Worm (Caenorhabditis elegans): ENCODE data around the gene dyf-2.
A peak's percentile ranks its signal among the peaks of the same experiment; 100 is the strongest.

dyf-2 gene

ce11 chrIII:13710666-13711065 lies 24.4 kb upstream of the dyf-2 start:
- TF ChIP-seq ztf-29 (GFP tag; IDR thresholded peaks at IDR 0.05) (no peak), flt-1 (GFP tag; IDR thresholded peaks at IDR 0.05) (peak; percentile 30; the same call in 1 of the 2 replicates)

- no peak for TF ChIP-seq flt-1 (GFP tag; IDR thresholded peaks at IDR 0.05)
- no peak for TF ChIP-seq ztf-29 (GFP tag; IDR thresholded peaks at IDR 0.05)
- no peak for TF ChIP-seq tab-1 (GFP tag; IDR thresholded peaks at IDR 0.05)
- TF ChIP-seq T22C8.4 (GFP tag; IDR thresholded peaks at IDR 0.05): no peak
These were observed 22.9 kb upstream of the dyf-2 start for ce11 chrIII:13709122-13709521.

ce11 chrIII:13708415-13708814 lies 22.2 kb upstream of the dyf-2 start:
- TF ChIP-seq tab-1 (GFP tag; IDR thresholded peaks at IDR 0.05): no peak
- no peak for TF ChIP-seq med-1 (GFP tag; optimal IDR thresholded peaks at IDR 0.05; ENCODE audit: insufficient read depth)
- no peak for TF ChIP-seq ztf-23 (GFP tag; IDR thresholded peaks at IDR 0.05)

ce11 chrIII:13701691-13702090 lies 15.4 kb upstream of the dyf-2 start, which contains the start of gene lit-1:
Gene lit-1 (plus strand): TSS chrIII:13701991.
- TF ChIP-seq flt-1 (GFP tag; IDR thresholded peaks at IDR 0.05): no peak
- no peak for TF ChIP-seq ztf-23 (GFP tag; IDR thresholded peaks at IDR 0.05)
- no peak for TF ChIP-seq ref-1 (GFP tag; conservative IDR thresholded peaks at IDR 0.05)
- TF ChIP-seq klf-2 (GFP tag; conservative IDR thresholded peaks at IDR 0.05): no peak
- TF ChIP-seq ztf-29 (GFP tag; IDR thresholded peaks at IDR 0.05): no peak
- no peak for TF ChIP-seq T22C8.4 (GFP tag; IDR thresholded peaks at IDR 0.05)
- TF ChIP-seq tab-1 (GFP tag; IDR thresholded peaks at IDR 0.05): no peak
- TF ChIP-seq med-1 (GFP tag; optimal IDR thresholded peaks at IDR 0.05; ENCODE audit: insufficient read depth): no peak
- no peak for TF ChIP-seq cog-1 (tag; optimal IDR thresholded peaks at IDR 0.05)

- TF ChIP-seq med-1 (GFP tag; optimal IDR thresholded peaks at IDR 0.05; ENCODE audit: insufficient read depth) (no peak), tab-1 (GFP tag; IDR thresholded peaks at IDR 0.05) (no peak), T22C8.4 (GFP tag; IDR thresholded peaks at IDR 0.05) (no peak), klf-2 (GFP tag; conservative IDR thresholded peaks at IDR 0.05) (no peak), ztf-23 (GFP tag; IDR thresholded peaks at IDR 0.05) (no peak), ref-1 (GFP tag; conservative IDR thresholded peaks at IDR 0.05) (no peak), cog-1 (tag; optimal IDR thresholded peaks at IDR 0.05) (no peak), ztf-29 (GFP tag; IDR thresholded peaks at IDR 0.05) (no peak), flt-1 (GFP tag; IDR thresholded peaks at IDR 0.05) (no peak)
These were observed 11.6 kb upstream of the dyf-2 start for ce11 chrIII:13697822-13698221.

- TF ChIP-seq cog-1 (tag; optimal IDR thresholded peaks at IDR 0.05) (no peak), ref-1 (GFP tag; conservative IDR thresholded peaks at IDR 0.05) (no peak), med-1 (GFP tag; optimal IDR thresholded peaks at IDR 0.05; ENCODE audit: insufficient read depth) (no peak), ztf-23 (GFP tag; IDR thresholded peaks at IDR 0.05) (no peak), tab-1 (GFP tag; IDR thresholded peaks at IDR 0.05) (no peak), ztf-29 (GFP tag; IDR thresholded peaks at IDR 0.05) (no peak), flt-1 (GFP tag; IDR thresholded peaks at IDR 0.05) (no peak)
These were observed 9.3 kb upstream of the dyf-2 start for ce11 chrIII:13695588-13695987.

- no peak for TF ChIP-seq klf-2 (GFP tag; conservative IDR thresholded peaks at IDR 0.05)
- TF ChIP-seq tab-1 (GFP tag; IDR thresholded peaks at IDR 0.05): no peak
- TF ChIP-seq cog-1 (tag; optimal IDR thresholded peaks at IDR 0.05): no peak
- no peak for TF ChIP-seq T22C8.4 (GFP tag; IDR thresholded peaks at IDR 0.05)
- TF ChIP-seq ztf-23 (GFP tag; IDR thresholded peaks at IDR 0.05): no peak
These were observed 7.8 kb upstream of the dyf-2 start for ce11 chrIII:13694048-13694447.

- TF ChIP-seq T22C8.4 (GFP tag; IDR thresholded peaks at IDR 0.05) (peak; percentile 47; the same call in 1 of the 2 replicates), klf-2 (GFP tag; conservative IDR thresholded peaks at IDR 0.05) (no peak)
These were observed 6.9 kb upstream of the dyf-2 start for ce11 chrIII:13693187-13693586.

ce11 chrIII:13692555-13692954 lies 6.3 kb upstream of the dyf-2 start, which contains the start of gene cyn-2:
Gene cyn-2 (plus strand): TSS chrIII:13692668.
- TF ChIP-seq T22C8.4 (GFP tag; IDR thresholded peaks at IDR 0.05): peak; percentile 16; the same call in 1 of the 2 replicates
- no peak for TF ChIP-seq ztf-29 (GFP tag; IDR thresholded peaks at IDR 0.05)
- no peak for TF ChIP-seq klf-2 (GFP tag; conservative IDR thresholded peaks at IDR 0.05)

- no peak for TF ChIP-seq ref-1 (GFP tag; conservative IDR thresholded peaks at IDR 0.05)
- no peak for TF ChIP-seq ztf-23 (GFP tag; IDR thresholded peaks at IDR 0.05)
- TF ChIP-seq flt-1 (GFP tag; IDR thresholded peaks at IDR 0.05): no peak
- no peak for TF ChIP-seq tab-1 (GFP tag; IDR thresholded peaks at IDR 0.05)
- TF ChIP-seq med-1 (GFP tag; optimal IDR thresholded peaks at IDR 0.05; ENCODE audit: insufficient read depth): no peak
- TF ChIP-seq T22C8.4 (GFP tag; IDR thresholded peaks at IDR 0.05): no peak
- TF ChIP-seq klf-2 (GFP tag; conservative IDR thresholded peaks at IDR 0.05): no peak
- no peak for TF ChIP-seq cog-1 (tag; optimal IDR thresholded peaks at IDR 0.05)
- TF ChIP-seq ztf-29 (GFP tag; IDR thresholded peaks at IDR 0.05): no peak
These were observed 966 bp upstream of the dyf-2 start, which contains the start of gene cul-2 for ce11 chrIII:13687211-13687610. Gene cul-2 (plus strand): TSS chrIII:13687269.

- TF ChIP-seq ztf-29 (GFP tag; IDR thresholded peaks at IDR 0.05) (no peak), klf-2 (GFP tag; conservative IDR thresholded peaks at IDR 0.05) (no peak), ref-1 (GFP tag; conservative IDR thresholded peaks at IDR 0.05) (no peak), flt-1 (GFP tag; IDR thresholded peaks at IDR 0.05) (no peak), cog-1 (tag; optimal IDR thresholded peaks at IDR 0.05) (no peak), med-1 (GFP tag; optimal IDR thresholded peaks at IDR 0.05; ENCODE audit: insufficient read depth) (no peak), tab-1 (GFP tag; IDR thresholded peaks at IDR 0.05) (no peak), T22C8.4 (GFP tag; IDR thresholded peaks at IDR 0.05) (no peak)
These were observed 2.0 kb downstream of the dyf-2 start for ce11 chrIII:13684236-13684635.
